Worm (Caenorhabditis elegans): ENCODE measurements around the gene ucr-1.

Gene ucr-1

DNA sequence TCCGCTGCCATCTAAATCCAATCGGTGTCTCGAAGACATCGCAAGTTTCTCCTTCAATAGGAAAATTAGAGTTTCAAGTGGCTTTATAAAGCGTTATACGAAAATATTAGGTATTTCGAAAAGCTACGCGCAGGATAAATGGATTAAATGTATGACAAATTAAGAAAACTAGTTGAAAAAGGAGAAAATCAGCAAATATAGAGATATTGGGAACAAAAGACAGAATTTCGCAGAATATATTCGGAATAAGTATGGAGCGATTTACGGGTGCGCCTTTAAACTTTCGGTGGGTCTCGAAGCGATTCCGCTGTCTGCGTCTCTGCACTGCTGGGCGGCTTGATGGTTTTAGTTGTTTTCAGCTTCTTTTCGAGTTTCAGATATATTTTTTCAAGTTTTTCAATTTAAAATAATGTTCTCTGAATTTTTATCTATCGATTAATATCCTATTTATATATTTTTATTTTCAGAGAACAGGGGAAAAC is at the start of gene ucr-1, which contains the start of gene ddx-15:
ucr-1 (plus strand) TSS at position 468 of the 482 bp plus-strand sequence.
ddx-15 (minus strand) TSS at position 51 of the 482 bp plus-strand sequence.
- TF ChIP-seq skn-1 (tag; optimal IDR thresholded peaks at IDR 0.05): no peak
- no peak for TF ChIP-seq alr-1 (tag; optimal IDR thresholded peaks at IDR 0.05)
- no peak for TF ChIP-seq elt-1 (tag; optimal IDR thresholded peaks at IDR 0.05)
- TF ChIP-seq lin-11 (tag; optimal IDR thresholded peaks at IDR 0.05): peak; percentile 80
- no peak for TF ChIP-seq sem-4 (tag; optimal IDR thresholded peaks at IDR 0.05)
- TF ChIP-seq crh-2 (tag; optimal IDR thresholded peaks at IDR 0.05): peak; percentile 57
- no peak for TF ChIP-seq nhr-77 (tag; optimal IDR thresholded peaks at IDR 0.05)
- TF ChIP-seq nhr-237 (tag; optimal IDR thresholded peaks at IDR 0.05): no peak
- TF ChIP-seq fos-1 (tag; optimal IDR thresholded peaks at IDR 0.05): peak; percentile 17
- no peak for TF ChIP-seq Y55F3AM.14 (GFP tag; optimal IDR thresholded peaks at IDR 0.05)
- peak; percentile 28 for TF ChIP-seq nhr-129 (tag; optimal IDR thresholded peaks at IDR 0.05)
- peak; percentile 23 for TF ChIP-seq nhr-25 (tag; optimal IDR thresholded peaks at IDR 0.05)
- TF ChIP-seq nhr-21 (tag; optimal IDR thresholded peaks at IDR 0.05): peak; percentile 16
- no peak for TF ChIP-seq ztf-4 (tag; optimal IDR thresholded peaks at IDR 0.05)
- TF ChIP-seq mbf-1 (tag; optimal IDR thresholded peaks at IDR 0.05): no peak
- TF ChIP-seq nhr-6 (tag; optimal IDR thresholded peaks at IDR 0.05): no peak
- TF ChIP-seq ama-1 (optimal IDR thresholded peaks at IDR 0.05): no peak
- no peak for TF ChIP-seq lin-39 (tag; optimal IDR thresholded peaks at IDR 0.05)
- no peak for TF ChIP-seq egl-27 (tag; optimal IDR thresholded peaks at IDR 0.05)
- TF ChIP-seq mdl-1 (tag; optimal IDR thresholded peaks at IDR 0.05): no peak
- no peak for TF ChIP-seq aly-2 (tag; optimal IDR thresholded peaks at IDR 0.05)
- TF ChIP-seq nhr-23 (tag; optimal IDR thresholded peaks at IDR 0.05): no peak
- TF ChIP-seq elt-3 (tag; optimal IDR thresholded peaks at IDR 0.05): no peak
- peak; percentile 4 for TF ChIP-seq ceh-16 (tag; optimal IDR thresholded peaks at IDR 0.05)
- TF ChIP-seq mab-5 (tag; optimal IDR thresholded peaks at IDR 0.05): no peak
- no peak for TF ChIP-seq peb-1 (tag; optimal IDR thresholded peaks at IDR 0.05)
- TF ChIP-seq nhr-12 (tag; optimal IDR thresholded peaks at IDR 0.05): no peak
- TF ChIP-seq lin-13 (GFP tag; optimal IDR thresholded peaks at IDR 0.05): peak; percentile 77
- TF ChIP-seq ceh-82 (tag; optimal IDR thresholded peaks at IDR 0.05): no peak
- TF ChIP-seq F13H6.1 (tag; optimal IDR thresholded peaks at IDR 0.05): peak; percentile 6
- TF ChIP-seq snpc-4 (tag; optimal IDR thresholded peaks at IDR 0.05): peak; percentile 17
- TF ChIP-seq sma-9 (GFP tag; optimal IDR thresholded peaks at IDR 0.05): peak; percentile 38
- no peak for TF ChIP-seq sma-9 (tag; optimal IDR thresholded peaks at IDR 0.05)
- no peak for TF ChIP-seq ztf-11 (tag; optimal IDR thresholded peaks at IDR 0.05)
- no peak for TF ChIP-seq dmd-4 (tag; optimal IDR thresholded peaks at IDR 0.05)
- no peak for TF ChIP-seq nhr-11 (tag; optimal IDR thresholded peaks at IDR 0.05)
- no peak for TF ChIP-seq zag-1 (tag; optimal IDR thresholded peaks at IDR 0.05)
- TF ChIP-seq R02D3.7 (tag; optimal IDR thresholded peaks at IDR 0.05): peak; percentile 53
- TF ChIP-seq nhr-10 (tag; optimal IDR thresholded peaks at IDR 0.05): no peak
- TF ChIP-seq sma-3 (GFP tag; optimal IDR thresholded peaks at IDR 0.05): peak; percentile 57
- peak; percentile 89 for TF ChIP-seq unc-55 (GFP tag; optimal IDR thresholded peaks at IDR 0.05)
- TF ChIP-seq ZK546.5 (tag; optimal IDR thresholded peaks at IDR 0.05): no peak
- peak; percentile 29 to 85 for TF ChIP-seq lsy-2 (tag; optimal IDR thresholded peaks at IDR 0.05)
- TF ChIP-seq C34F6.9 (tag; optimal IDR thresholded peaks at IDR 0.05): peak; percentile 84
- TF ChIP-seq gmeb-1 (tag; optimal IDR thresholded peaks at IDR 0.05): peak; percentile 80
- TF ChIP-seq unc-62 (GFP tag; optimal IDR thresholded peaks at IDR 0.05): no peak
- no peak for TF ChIP-seq ztf-1 (GFP tag; conservative IDR thresholded peaks at IDR 0.05)
- TF ChIP-seq blmp-1 (tag; optimal IDR thresholded peaks at IDR 0.05; ENCODE audit: insufficient read depth): peak; percentile 33
- no peak for TF ChIP-seq unc-39 (tag; optimal IDR thresholded peaks at IDR 0.05)

Measured in whole organism, L2 larva.